Worm (Caenorhabditis elegans) whole organism, L4/young adult: Measurements from ENCODE around the gene aldo-1.

Experiments used
- W03F9.2 ChIP-seq: fragments of 150-350 bp; optimal IDR thresholded peaks from 2 replicates; lab custom pipeline; 2014; ENCODE audit warnings: missing biosample characterization, missing genetic modification characterization
- dao-5 ChIP-seq: sonication (generic microtip); optimal IDR thresholded peaks from 2 replicates; lab custom pipeline; 2016; ENCODE audit warnings: missing genotype, missing genetic modification characterization, moderate library complexity, missing compliant biosample characterization
- him-1 ChIP-seq: sonication (generic microtip); optimal IDR thresholded peaks from 2 replicates; lab custom pipeline; 2016; ENCODE audit warnings: missing genotype, missing genetic modification reagents, missing genetic modification characterization, missing compliant biosample characterization

The aldo-1 gene

DNA sequence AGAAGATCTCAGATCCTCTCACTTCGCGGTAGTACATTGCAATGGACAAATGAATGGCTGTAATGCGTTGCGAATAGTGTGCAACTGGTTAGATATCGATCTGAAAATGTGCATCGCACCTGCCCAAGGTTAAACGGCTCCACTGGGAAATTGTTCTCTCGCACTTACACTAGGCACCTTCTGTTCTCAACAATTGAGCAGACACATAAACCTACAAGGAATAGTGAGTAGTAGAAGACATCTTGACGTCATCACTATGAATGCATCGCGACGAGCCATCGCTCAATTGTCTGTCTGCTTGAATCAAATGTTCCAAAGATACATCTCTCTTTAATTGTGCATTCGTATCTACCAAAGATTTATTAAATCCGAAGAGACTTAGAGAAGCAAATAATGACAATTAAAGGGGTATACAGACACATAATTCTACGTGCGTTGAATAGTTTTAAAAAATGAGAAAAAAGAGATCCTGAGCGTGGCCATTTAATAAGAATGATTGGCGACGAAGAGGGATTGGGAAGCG, 1.7 kb downstream of the aldo-1 start, which contains the start of gene T05D4.2:
Gene T05D4.2 (minus strand): TSS at position 83 of the 523 bp plus-strand sequence.
- TF ChIP-seq W03F9.2 (tag; lab: Kevin White, UChicago) (no peak), him-1 (no peak), dao-5 (no peak)

DNA sequence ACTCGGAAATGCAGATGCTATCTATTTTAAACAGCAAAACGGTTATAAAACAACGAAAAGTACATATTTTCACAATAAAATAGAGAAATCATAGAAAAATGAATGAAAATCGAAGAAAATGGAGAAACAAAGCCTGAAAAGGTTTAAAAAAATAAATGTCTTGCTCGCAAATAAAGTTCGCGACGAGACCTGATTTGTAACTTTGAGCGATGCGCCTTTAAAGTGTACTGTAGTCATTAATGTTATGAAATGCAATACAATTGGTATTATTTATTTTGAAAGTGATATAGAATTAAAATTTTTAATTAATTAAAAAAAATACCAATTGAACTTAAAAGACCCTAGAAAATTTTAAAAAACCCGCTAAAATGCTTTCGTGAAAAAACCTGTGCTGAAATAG, 3.5 kb downstream of the aldo-1 start:
- no peak for TF ChIP-seq dao-5
- TF ChIP-seq him-1, result no peak
- TF ChIP-seq W03F9.2 (tag; lab: Kevin White, UChicago), result no peak

ce11 chrIII:13560715-13561114, 4.0 kb downstream of the aldo-1 start:
- no peak for TF ChIP-seq dao-5
- TF ChIP-seq W03F9.2 (tag; lab: Kevin White, UChicago), result no peak
- no peak for TF ChIP-seq him-1

DNA sequence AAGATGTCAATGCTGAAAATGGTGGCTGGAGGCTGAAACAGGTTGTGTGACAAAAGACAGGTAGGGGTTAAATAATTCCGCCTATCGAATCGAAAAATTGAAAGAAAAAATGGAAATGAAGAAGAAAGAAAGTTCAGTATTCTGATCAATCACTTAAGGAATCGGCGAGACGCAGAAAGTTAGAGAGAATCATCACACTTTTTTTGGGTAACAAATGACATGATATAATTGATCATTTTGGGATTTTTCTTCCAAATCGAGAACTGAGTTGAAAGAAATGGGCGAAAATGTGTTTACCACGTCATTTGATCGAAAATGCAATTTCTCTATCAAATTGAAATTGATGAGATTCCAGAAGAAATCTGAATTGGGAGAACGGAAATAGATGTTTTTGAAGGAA, 8.7 kb downstream of the aldo-1 start:
- TF ChIP-seq him-1 (no peak), dao-5 (no peak), W03F9.2 (tag; lab: Kevin White, UChicago) (no peak)

DNA sequence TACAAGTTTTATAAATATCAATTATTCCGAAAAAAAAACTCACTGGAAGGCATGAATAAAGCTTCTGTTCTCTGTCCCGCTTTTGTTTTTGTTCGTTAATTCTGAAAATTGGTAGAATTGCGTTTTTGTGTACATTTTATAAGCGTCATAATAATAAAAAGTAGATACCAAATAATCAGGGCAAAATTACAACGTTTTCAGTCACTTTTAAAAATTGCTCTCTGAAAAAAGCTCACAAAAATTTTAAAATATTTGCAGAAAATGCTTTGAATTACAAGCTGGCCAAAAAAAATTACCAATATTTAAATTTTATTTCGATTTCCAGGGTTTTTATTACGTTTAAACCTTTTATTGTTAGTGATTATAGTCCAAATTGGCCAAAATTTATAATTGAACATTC, 9.5 kb downstream of the aldo-1 start, which contains the start of gene scav-2:
Gene scav-2 (minus strand): TSS at position 101 of the 400 bp plus-strand sequence.
- no peak for TF ChIP-seq him-1
- no peak for TF ChIP-seq W03F9.2 (tag; lab: Kevin White, UChicago)
- no peak for TF ChIP-seq dao-5

DNA sequence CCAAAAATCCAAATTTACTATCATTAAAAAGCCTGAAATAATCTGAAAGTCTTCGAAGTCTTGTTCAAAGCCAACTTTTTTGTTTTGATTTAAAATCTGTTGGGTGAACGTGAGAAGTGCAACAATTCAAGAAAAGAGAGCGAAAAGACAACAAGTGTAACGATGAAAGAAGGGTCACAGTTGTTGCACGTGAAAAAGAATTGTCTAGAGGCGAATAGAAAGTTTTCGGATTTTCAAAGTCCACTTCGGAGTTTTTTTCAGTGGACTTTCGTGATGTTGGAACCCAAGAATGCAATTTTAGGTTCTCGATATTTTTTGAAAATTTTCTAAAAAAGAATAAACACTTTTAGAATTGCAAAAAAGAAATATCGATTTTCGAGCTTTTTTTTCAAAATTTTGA, 14.8 kb downstream of the aldo-1 start:
- TF ChIP-seq W03F9.2 (tag; lab: Kevin White, UChicago) (no peak), him-1 (no peak), dao-5 (no peak)

- TF ChIP-seq W03F9.2 (tag; lab: Kevin White, UChicago), result peak; percentile 40
- TF ChIP-seq him-1, result no peak
Observed at ce11 chrIII:13548982-13549381, 15.8 kb downstream of the aldo-1 start, which contains the start of gene mmad-1. Gene mmad-1, minus strand, starts transcription at chrIII:13549005.

- TF ChIP-seq dao-5 (no peak), him-1 (no peak), W03F9.2 (tag; lab: Kevin White, UChicago) (no peak)
Observed at ce11 chrIII:13546537-13546936, 18.2 kb downstream of the aldo-1 start, which contains the start of gene Y76A2B.4. Gene Y76A2B.4, minus strand, starts transcription at chrIII:13546777.

- TF ChIP-seq dao-5 (no peak), W03F9.2 (tag; lab: Kevin White, UChicago) (no peak), him-1 (no peak)
Observed at ce11 chrIII:13544593-13544992, 20.1 kb downstream of the aldo-1 start.

DNA sequence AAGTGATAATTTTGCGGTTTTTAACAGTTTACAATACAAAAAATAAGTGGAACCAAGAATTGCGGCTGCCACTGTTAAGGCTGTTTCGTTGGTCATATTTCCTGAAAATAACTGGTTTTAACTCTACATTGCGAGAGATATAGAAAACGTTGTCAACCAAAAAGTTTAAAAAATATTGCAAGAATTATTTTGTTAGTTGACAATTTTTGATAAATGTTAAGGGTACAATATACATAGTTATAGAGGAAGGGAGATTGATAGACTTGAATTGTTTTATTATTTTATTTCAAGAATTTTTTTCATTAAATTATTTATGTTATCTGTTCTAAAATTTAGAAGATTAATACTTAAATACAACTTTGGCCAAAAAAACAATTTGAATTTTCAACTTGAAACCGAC, 21.3 kb downstream of the aldo-1 start, which contains the start of gene acs-5:
Gene acs-5 (minus strand): TSS at position 101 of the 400 bp plus-strand sequence.
- no peak for TF ChIP-seq him-1
- TF ChIP-seq W03F9.2 (tag; lab: Kevin White, UChicago), result no peak
- no peak for TF ChIP-seq dao-5

DNA sequence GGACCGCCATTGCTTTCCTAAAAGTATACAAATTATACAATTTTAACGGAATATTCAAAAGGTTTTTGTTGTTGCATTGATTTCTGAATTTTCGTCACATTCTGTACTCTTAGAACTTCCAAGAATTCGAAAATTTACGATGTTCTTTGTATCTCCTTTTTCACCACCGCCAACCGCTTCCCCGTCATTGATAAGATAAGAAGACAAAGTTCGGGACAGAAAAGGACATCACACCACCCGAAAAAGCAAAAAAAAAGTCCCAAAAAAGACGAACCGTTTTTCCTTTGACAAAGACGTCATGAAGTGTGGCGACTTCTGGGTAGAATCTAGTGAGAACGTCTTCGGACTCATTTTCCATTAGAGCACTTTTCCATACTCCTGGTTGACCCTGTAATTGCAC, 22.3 kb downstream of the aldo-1 start:
- TF ChIP-seq him-1 (no peak), dao-5 (no peak), W03F9.2 (tag; lab: Kevin White, UChicago) (no peak)

DNA sequence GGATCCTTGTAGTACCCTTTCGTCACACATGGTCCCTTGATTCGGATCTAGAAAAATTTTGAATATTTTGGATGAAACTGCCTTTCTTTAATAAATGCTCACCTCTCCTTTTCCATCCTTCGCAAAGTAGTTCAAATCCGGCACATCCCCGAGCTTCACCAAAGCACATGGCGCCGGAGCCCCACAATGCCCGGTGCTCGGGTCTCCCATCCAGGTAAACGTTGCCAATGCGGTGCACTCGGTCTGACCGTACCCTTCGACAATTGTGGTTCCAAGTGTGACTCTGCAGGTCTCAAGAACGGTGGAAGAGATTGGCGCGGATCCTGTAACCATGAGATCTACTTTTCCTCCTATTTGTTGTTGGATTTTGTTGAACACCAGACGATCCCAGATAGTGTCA, 23.9 kb downstream of the aldo-1 start:
- TF ChIP-seq him-1 (no peak), dao-5 (no peak), W03F9.2 (tag; lab: Kevin White, UChicago) (no peak)

DNA sequence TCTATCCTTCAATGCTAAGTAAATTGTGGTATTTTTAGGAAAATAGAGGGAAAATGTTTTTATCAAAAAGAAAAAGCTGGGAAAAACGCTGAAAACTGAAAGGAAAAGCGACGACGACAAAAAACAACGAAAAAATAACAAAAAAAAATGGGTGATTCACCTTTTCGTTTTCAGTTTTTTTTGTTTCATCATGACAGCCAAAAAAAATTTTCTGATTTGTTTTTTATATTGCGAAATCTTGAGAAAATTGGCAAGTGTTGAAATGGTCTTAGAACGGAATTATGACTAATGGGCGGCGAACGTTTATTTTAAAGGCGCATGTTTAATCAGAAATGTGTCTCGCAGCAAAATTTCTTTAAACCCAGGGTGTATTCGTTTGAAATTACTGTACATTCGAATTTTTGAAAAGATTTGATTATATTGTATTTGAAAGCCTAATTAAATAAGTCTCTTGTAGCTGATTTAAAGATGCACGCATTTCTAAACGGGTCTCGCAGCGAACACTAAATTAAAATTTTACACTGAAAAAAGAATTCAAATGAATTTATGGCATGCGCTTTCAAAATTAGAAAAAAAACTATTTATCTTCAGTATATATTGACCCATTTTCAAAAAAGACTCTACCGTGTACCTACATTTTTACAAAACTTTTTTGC, 28.9 kb downstream of the aldo-1 start:
- no peak for TF ChIP-seq W03F9.2 (tag; lab: Kevin White, UChicago)
- no peak for TF ChIP-seq dao-5
- no peak for TF ChIP-seq him-1

DNA sequence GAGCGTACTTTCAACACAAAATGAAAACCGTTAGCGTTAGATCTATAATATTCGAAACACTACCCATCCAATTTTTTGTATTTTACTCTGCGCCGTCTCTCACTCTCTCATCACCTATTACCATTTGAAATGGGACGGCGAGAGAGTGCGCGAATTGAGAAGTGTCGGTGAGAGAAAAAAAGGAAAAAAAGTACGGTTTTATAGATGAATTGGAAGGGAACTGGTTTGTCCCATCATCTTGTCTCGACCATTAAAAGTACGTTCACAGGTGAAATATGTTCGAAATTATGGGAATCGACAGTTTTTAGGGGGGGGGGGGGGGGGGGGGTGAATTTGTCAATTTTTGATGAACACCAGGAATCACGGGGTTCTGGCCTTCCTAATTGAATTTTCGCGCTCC, 30.0 kb downstream of the aldo-1 start:
- TF ChIP-seq W03F9.2 (tag; lab: Kevin White, UChicago) (no peak), him-1 (no peak), dao-5 (no peak)

ce11 chrIII:13530838-13531237, 33.9 kb downstream of the aldo-1 start:
- no peak for TF ChIP-seq W03F9.2 (tag; lab: Kevin White, UChicago)
- no peak for TF ChIP-seq him-1
- no peak for TF ChIP-seq dao-5

DNA sequence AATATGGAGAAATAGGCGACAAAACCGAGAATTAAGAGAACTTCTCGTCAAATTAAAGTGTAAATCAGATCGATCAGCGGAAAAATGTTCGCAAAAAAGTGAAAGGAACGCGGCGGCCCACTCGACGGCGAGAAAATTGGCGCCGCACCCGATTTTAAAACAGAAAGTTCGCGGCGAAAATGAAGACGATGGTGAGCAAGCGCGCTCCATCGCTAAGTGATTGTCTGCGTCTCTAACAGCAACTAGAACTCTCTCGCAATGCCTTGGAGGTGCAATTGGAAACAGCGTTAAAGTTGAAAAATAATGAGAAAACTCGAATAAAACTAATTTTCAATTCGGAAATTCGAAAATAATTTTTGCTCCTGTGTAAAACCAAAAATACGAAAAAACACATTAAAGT, 34.7 kb downstream of the aldo-1 start:
- TF ChIP-seq W03F9.2 (tag; lab: Kevin White, UChicago), result no peak
- TF ChIP-seq him-1, result no peak
